Worm (Caenorhabditis elegans): ENCODE measurements around the gene clip-1.

clip-1 gene

DNA sequence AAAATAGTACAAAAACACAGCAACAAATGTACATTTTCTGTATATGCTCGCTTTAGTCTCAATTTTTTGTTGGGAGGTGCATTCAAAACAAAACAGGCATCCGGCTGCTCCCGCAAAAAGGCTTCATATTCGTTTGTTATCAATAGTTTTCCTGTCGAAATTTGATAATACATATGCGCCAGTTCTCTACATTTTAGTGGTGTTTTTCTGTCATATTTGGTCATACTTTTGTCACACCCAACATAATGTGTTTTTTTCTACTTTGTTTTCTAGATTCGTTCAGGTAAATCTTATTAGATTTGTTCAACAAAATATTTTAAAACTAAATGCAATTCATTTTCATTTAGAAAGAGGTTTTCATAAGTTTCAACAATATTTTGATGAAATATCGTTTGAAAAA is 10.4 kb downstream of the clip-1 start:
- TF ChIP-seq nhr-12 (tag; optimal IDR thresholded peaks at IDR 0.05) = no peak
- TF ChIP-seq elt-2 (tag; optimal IDR thresholded peaks at IDR 0.05) = peak; percentile 46

ce11 chrIII:9256961-9257360 is 11.9 kb downstream of the clip-1 start, which contains the start of gene M01A8.1:
M01A8.1 (plus strand) TSS chrIII:9257261.
- no peak for TF ChIP-seq elt-1 (tag; optimal IDR thresholded peaks at IDR 0.05)
- no peak for TF ChIP-seq nhr-12 (tag; optimal IDR thresholded peaks at IDR 0.05)

ce11 chrIII:9255801-9256200 is 13.1 kb downstream of the clip-1 start:
- TF ChIP-seq pqm-1 (tag; optimal IDR thresholded peaks at IDR 0.05) (peak; percentile 72), elt-2 (tag; optimal IDR thresholded peaks at IDR 0.05) (peak; percentile 83), pha-4 (tag; optimal IDR thresholded peaks at IDR 0.05) (peak; percentile 15), nhr-11 (tag; optimal IDR thresholded peaks at IDR 0.05) (no peak)

DNA sequence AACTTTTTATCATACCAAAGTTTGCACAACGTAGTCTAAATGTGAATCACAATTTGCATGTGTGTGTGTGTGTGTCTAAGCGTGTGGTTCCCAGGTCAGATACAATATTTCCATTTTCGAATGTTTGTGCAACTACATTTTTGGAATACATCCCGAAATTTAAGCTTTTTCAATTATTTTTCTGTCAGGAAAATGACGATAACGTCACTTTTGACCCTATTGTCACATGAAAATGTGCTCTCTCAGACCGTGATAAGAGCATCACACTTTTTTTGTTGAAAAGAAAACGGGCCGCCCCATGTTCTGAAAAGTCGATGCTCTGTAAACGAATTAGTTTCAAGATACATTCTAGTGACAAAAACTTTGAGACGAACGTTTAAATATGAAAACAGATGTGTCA is 13.9 kb downstream of the clip-1 start:
- TF ChIP-seq ceh-82 (tag; optimal IDR thresholded peaks at IDR 0.05) = no peak
- TF ChIP-seq elt-2 (tag; optimal IDR thresholded peaks at IDR 0.05) = peak; percentile 81
- TF ChIP-seq nhr-12 (tag; optimal IDR thresholded peaks at IDR 0.05) = no peak
- TF ChIP-seq pqm-1 (tag; optimal IDR thresholded peaks at IDR 0.05) = peak; percentile 51
- peak; percentile 26 for TF ChIP-seq jun-1 (tag; optimal IDR thresholded peaks at IDR 0.05)

DNA sequence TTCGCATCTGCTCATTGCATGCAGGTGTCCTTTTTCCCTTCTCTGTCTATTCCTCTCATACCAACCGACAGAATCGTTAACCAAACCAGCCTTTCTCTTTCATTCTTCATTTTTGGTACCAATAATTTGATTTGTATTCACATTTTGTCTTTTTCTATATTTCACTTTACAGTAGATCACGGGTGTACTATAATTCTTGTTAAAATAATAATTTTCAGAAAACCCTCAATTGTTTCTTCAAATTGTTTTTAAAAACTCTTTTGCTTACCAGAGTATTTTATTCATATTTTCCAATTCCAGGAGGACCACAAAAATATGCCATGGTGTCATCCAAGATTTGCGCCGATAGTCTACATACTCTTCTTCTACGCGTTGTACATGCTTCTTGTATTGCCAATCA is 18.1 kb downstream of the clip-1 start, which contains the start of gene T02C1.2:
T02C1.2 (plus strand) TSS at position 301 of the 400 bp plus-strand sequence.
- no peak for TF ChIP-seq nhr-43 (tag; optimal IDR thresholded peaks at IDR 0.05; ENCODE audit: poor library complexity, severe bottlenecking)
- TF ChIP-seq zag-1 (tag; optimal IDR thresholded peaks at IDR 0.05) = no peak
- TF ChIP-seq aly-2 (tag; optimal IDR thresholded peaks at IDR 0.05) = no peak

ce11 chrIII:9247221-9247620 is 21.6 kb downstream of the clip-1 start, which contains the start of gene T02C1.1:
T02C1.1 (plus strand) TSS chrIII:9247525.
- TF ChIP-seq snpc-4 (tag; optimal IDR thresholded peaks at IDR 0.05) (no peak), fkh-10 (GFP tag; optimal IDR thresholded peaks at IDR 0.05) (no peak), nhr-28 (tag; optimal IDR thresholded peaks at IDR 0.05) (no peak), ceh-28 (tag; optimal IDR thresholded peaks at IDR 0.05) (no peak), egl-27 (tag; optimal IDR thresholded peaks at IDR 0.05) (no peak), pha-4 (tag; optimal IDR thresholded peaks at IDR 0.05) (no peak), elt-1 (tag; optimal IDR thresholded peaks at IDR 0.05) (no peak), skn-1 (tag; optimal IDR thresholded peaks at IDR 0.05) (no peak), aly-2 (tag; optimal IDR thresholded peaks at IDR 0.05) (no peak), mml-1 (tag; optimal IDR thresholded peaks at IDR 0.05) (no peak), ceh-82 (tag; optimal IDR thresholded peaks at IDR 0.05) (no peak), fos-1 (tag; optimal IDR thresholded peaks at IDR 0.05) (no peak), pqm-1 (tag; optimal IDR thresholded peaks at IDR 0.05) (no peak), nhr-11 (tag; optimal IDR thresholded peaks at IDR 0.05) (no peak), egl-5 (tag; optimal IDR thresholded peaks at IDR 0.05) (no peak), ZK546.5 (tag; optimal IDR thresholded peaks at IDR 0.05) (no peak), ztf-4 (tag; optimal IDR thresholded peaks at IDR 0.05) (no peak), nhr-25 (tag; optimal IDR thresholded peaks at IDR 0.05) (no peak), ztf-11 (tag; optimal IDR thresholded peaks at IDR 0.05) (no peak)

ce11 chrIII:9242675-9243074 is 26.2 kb downstream of the clip-1 start, which contains the start of gene dat-1:
dat-1 (plus strand) TSS chrIII:9242975.
- TF ChIP-seq ztf-11 (tag; optimal IDR thresholded peaks at IDR 0.05) (no peak), ceh-28 (tag; optimal IDR thresholded peaks at IDR 0.05) (no peak), fkh-10 (GFP tag; optimal IDR thresholded peaks at IDR 0.05) (no peak), nhr-25 (tag; optimal IDR thresholded peaks at IDR 0.05) (no peak), zag-1 (tag; optimal IDR thresholded peaks at IDR 0.05) (no peak), ZK546.5 (tag; optimal IDR thresholded peaks at IDR 0.05) (no peak), ceh-16 (tag; optimal IDR thresholded peaks at IDR 0.05) (no peak), ama-1 (optimal IDR thresholded peaks at IDR 0.05) (no peak), skn-1 (tag; optimal IDR thresholded peaks at IDR 0.05) (no peak), aly-2 (tag; optimal IDR thresholded peaks at IDR 0.05) (no peak), sea-2 (GFP tag; optimal IDR thresholded peaks at IDR 0.05) (no peak), snpc-4 (tag; optimal IDR thresholded peaks at IDR 0.05) (no peak), lsy-12 (tag; optimal IDR thresholded peaks at IDR 0.05) (no peak), ceh-82 (tag; optimal IDR thresholded peaks at IDR 0.05) (no peak)
